Worm (Caenorhabditis elegans) whole organism, late embryonic: ENCODE results near the gene C34D10.5.

Experiments used
- ceh-24 ChIP-seq: sonication (generic microtip); optimal IDR thresholded peaks from 2 replicates; lab custom pipeline; 2016; ENCODE audit warnings: mild to moderate bottlenecking, missing genetic modification characterization, missing compliant biosample characterization
- ceh-31 ChIP-seq: sonication (generic microtip); optimal IDR thresholded peaks from 2 replicates; lab custom pipeline; 2016; ENCODE audit warnings: missing genetic modification characterization, missing compliant biosample characterization
- ceh-34 ChIP-seq: sonication (generic microtip); optimal IDR thresholded peaks from 2 replicates; lab custom pipeline; 2016; ENCODE audit warnings: mild to moderate bottlenecking, missing genetic modification characterization, missing compliant biosample characterization
- ceh-9 ChIP-seq: sonication (generic microtip); optimal IDR thresholded peaks from 2 replicates; lab custom pipeline; 2016; ENCODE audit warnings: mild to moderate bottlenecking, missing genetic modification characterization, inconsistent platforms, missing compliant biosample characterization
- hlh-30 ChIP-seq: sonication (generic microtip); optimal IDR thresholded peaks from 2 replicates; lab custom pipeline; 2017; ENCODE audit warnings: antibody characterized with exemption, missing genetic modification characterization, missing compliant biosample characterization; ENCODE audit not compliant: insufficient read depth
- hlh-8 ChIP-seq: sonication (generic microtip); optimal IDR thresholded peaks from 2 replicates; lab custom pipeline; 2016; ENCODE audit warnings: missing genotype, missing genetic modification characterization, missing compliant biosample characterization
- mec-3 ChIP-seq: sonication (generic microtip); optimal IDR thresholded peaks from 2 replicates; lab custom pipeline; 2016; ENCODE audit warnings: borderline replicate concordance, missing genetic modification characterization, missing compliant biosample characterization
- nhr-232 ChIP-seq: sonication (generic microtip); optimal IDR thresholded peaks from 2 replicates; lab custom pipeline; 2016; ENCODE audit warnings: missing genetic modification characterization, missing compliant biosample characterization
- ref-2 ChIP-seq: sonication (generic microtip); optimal IDR thresholded peaks from 2 replicates; lab custom pipeline; 2016; ENCODE audit warnings: missing genetic modification characterization, missing compliant biosample characterization
- sox-2 ChIP-seq: fragments of 200-800 bp; sonication (Bioruptor generic); IDR thresholded peaks from 2 replicates; pipeline ENCODE4 v1.3.6; 2022; ENCODE audit warnings: missing genetic modification reagents, missing genetic modification characterization, missing compliant biosample characterization
- unc-86 ChIP-seq: sonication (generic microtip); optimal IDR thresholded peaks from 2 replicates; lab custom pipeline; 2016; ENCODE audit warnings: missing genetic modification characterization, missing compliant biosample characterization

The C34D10.5 gene

ce11 chrX:8067268-8067667, 49.4 kb downstream of the C34D10.5 start, which contains the start of gene C18A11.2:
C18A11.2 (plus strand) TSS chrX:8067568.
- TF ChIP-seq ref-2 (tag; lab: Kevin White, UChicago) (no peak), sox-2 (no peak), nhr-232 (tag; lab: Kevin White, UChicago) (no peak), mec-3 (tag; lab: Kevin White, UChicago) (no peak), ceh-9 (tag; lab: Kevin White, UChicago) (no peak), unc-86 (tag; lab: Kevin White, UChicago) (no peak), hlh-8 (tag; lab: Kevin White, UChicago) (no peak), ceh-24 (tag; lab: Kevin White, UChicago) (no peak), hlh-30 (tag; lab: Kevin White, UChicago) (no peak), ceh-31 (no peak), ceh-34 (tag; lab: Kevin White, UChicago) (no peak)
